Fruit fly (Drosophila melanogaster) whole organism, embryonic: ENCODE measurements around the gene Dop1R2.
A peak's percentile ranks its signal among the peaks of the same experiment; 100 is the strongest.

ENCODE experiments used
- Ada2b ChIP-seq: fragments of 200-800 bp; sonication (Bioruptor generic); IDR thresholded peaks from 2 replicates; pipeline ENCODE4 v1.3.6; 2022; ENCODE audit warnings: missing biosample characterization, missing genetic modification characterization
- B-H2 ChIP-seq: fragments of 200-800 bp; sonication (Bioruptor generic); optimal IDR thresholded peaks from 2 replicates; lab custom pipeline; 2018; ENCODE audit warnings: missing biosample characterization, mild to moderate bottlenecking, missing genetic modification characterization
- CG10366 ChIP-seq: fragments of 200-800 bp; sonication (Bioruptor generic); IDR thresholded peaks from 2 replicates; pipeline ENCODE4 v1.3.6; 2022; ENCODE audit warnings: missing biosample characterization, missing genetic modification characterization
- CG10431 ChIP-seq: fragments of 200-800 bp; sonication (Bioruptor generic); optimal IDR thresholded peaks from 3 replicates; lab custom pipeline; 2018; ENCODE audit warnings: missing biosample characterization, mild to moderate bottlenecking, missing genetic modification characterization
- CG10543 ChIP-seq: fragments of 200-800 bp; sonication (Bioruptor generic); optimal IDR thresholded peaks from 3 replicates; lab custom pipeline; 2017; ENCODE audit warnings: missing biosample characterization, mild to moderate bottlenecking, missing genetic modification characterization, moderate library complexity
- CG10979 ChIP-seq: fragments of 200-800 bp; sonication (Bioruptor generic); optimal IDR thresholded peaks from 2 replicates; lab custom pipeline; 2018; ENCODE audit warnings: missing biosample characterization, mild to moderate bottlenecking, missing genetic modification characterization, moderate library complexity
- CG11247 ChIP-seq: fragments of 200-800 bp; sonication (Bioruptor generic); IDR thresholded peaks from 2 replicates; pipeline ENCODE4 v1.3.6; 2022; ENCODE audit warnings: missing biosample characterization, missing genetic modification characterization
- CG12071 ChIP-seq: fragments of 200-800 bp; sonication (Bioruptor generic); optimal IDR thresholded peaks from 3 replicates; lab custom pipeline; 2018; ENCODE audit warnings: missing biosample characterization, mild to moderate bottlenecking, missing genetic modification characterization
- CG12155 ChIP-seq: fragments of 200-800 bp; sonication (Bioruptor generic); optimal IDR thresholded peaks from 3 replicates; lab custom pipeline; 2016; ENCODE audit warnings: missing biosample characterization, missing genetic modification characterization
- CG12942 ChIP-seq: fragments of 200-800 bp; sonication (Bioruptor generic); optimal IDR thresholded peaks from 3 replicates; lab custom pipeline; 2016; ENCODE audit warnings: missing biosample characterization, missing genetic modification characterization
- CG1529 ChIP-seq: fragments of 200-800 bp; sonication (Bioruptor generic); optimal IDR thresholded peaks from 3 replicates; lab custom pipeline; 2018; ENCODE audit warnings: missing biosample characterization, missing genetic modification characterization
- CG15514 ChIP-seq: fragments of 200-800 bp; sonication (Bioruptor generic); optimal IDR thresholded peaks from 3 replicates; lab custom pipeline; 2017; ENCODE audit warnings: missing biosample characterization, missing genetic modification characterization, mild to moderate bottlenecking, moderate library complexity, missing genetic modification reagents
- CG17186 ChIP-seq: fragments of 200-800 bp; sonication (Bioruptor generic); optimal IDR thresholded peaks from 3 replicates; lab custom pipeline; 2017; ENCODE audit warnings: missing biosample characterization, missing genetic modification reagents, missing genetic modification characterization
- CG1832 ChIP-seq: fragments of 200-800 bp; sonication (Bioruptor generic); optimal IDR thresholded peaks from 2 replicates; lab custom pipeline; 2017; ENCODE audit warnings: missing biosample characterization, mild to moderate bottlenecking, missing genetic modification characterization, inconsistent platforms
- CG18599 ChIP-seq: fragments of 200-800 bp; sonication (Bioruptor generic); optimal IDR thresholded peaks from 3 replicates; lab custom pipeline; 2017; ENCODE audit warnings: missing biosample characterization, missing genetic modification characterization, mild to moderate bottlenecking, moderate library complexity, missing genetic modification reagents
- CG30403 ChIP-seq: fragments of 200-800 bp; sonication (Bioruptor generic); optimal IDR thresholded peaks from 3 replicates; lab custom pipeline; 2016; ENCODE audit warnings: missing biosample characterization, missing genetic modification characterization
- CG3407 ChIP-seq: fragments of 200-800 bp; sonication (Bioruptor generic); optimal IDR thresholded peaks from 2 replicates; lab custom pipeline; 2018; ENCODE audit warnings: missing biosample characterization, mild to moderate bottlenecking, missing genetic modification characterization
- CG4707 ChIP-seq: fragments of 200-800 bp; sonication (Bioruptor generic); optimal IDR thresholded peaks from 2 replicates; lab custom pipeline; 2018; ENCODE audit warnings: missing biosample characterization, mild to moderate bottlenecking, missing genetic modification characterization, moderate library complexity
- CG4820 ChIP-seq: fragments of 200-800 bp; sonication (Bioruptor generic); optimal IDR thresholded peaks from 3 replicates; lab custom pipeline; 2016; ENCODE audit warnings: missing biosample characterization, missing genetic modification characterization
- CG6854 ChIP-seq: fragments of 200-800 bp; sonication (Bioruptor generic); optimal IDR thresholded peaks from 3 replicates; lab custom pipeline; 2017; ENCODE audit warnings: missing biosample characterization, mild to moderate bottlenecking, missing genetic modification characterization
- CG7357 ChIP-seq: fragments of 200-800 bp; sonication (Bioruptor generic); IDR thresholded peaks from 3 replicates; pipeline ENCODE4 v1.3.6; 2022; ENCODE audit warnings: missing biosample characterization, missing genetic modification characterization
- CG7786 ChIP-seq: fragments of 200-800 bp; sonication (Bioruptor generic); optimal IDR thresholded peaks from 2 replicates; lab custom pipeline; 2016; ENCODE audit warnings: missing biosample characterization, missing genetic modification characterization
- CG7963 ChIP-seq: fragments of 200-800 bp; sonication (Bioruptor generic); IDR thresholded peaks from 3 replicates; pipeline ENCODE4 v1.3.6; 2022; ENCODE audit warnings: missing biosample characterization, missing genetic modification characterization; ENCODE audit not compliant: partially characterized antibody
- CG9932 ChIP-seq: fragments of 200-800 bp; sonication (Bioruptor generic); IDR thresholded peaks from 2 replicates; pipeline ENCODE4 v1.3.6; 2022; ENCODE audit warnings: missing biosample characterization, missing genetic modification characterization
- CTCF ChIP-seq: fragments of 200-800 bp; sonication (Bioruptor generic); optimal IDR thresholded peaks from 2 replicates; lab custom pipeline; 2017; ENCODE audit warnings: missing biosample characterization, mild to moderate bottlenecking, missing genetic modification characterization, moderate library complexity
- CoRest ChIP-seq: fragments of 200-800 bp; sonication (Bioruptor generic); optimal IDR thresholded peaks from 3 replicates; lab custom pipeline; 2018; ENCODE audit warnings: missing biosample characterization, mild to moderate bottlenecking, missing genetic modification characterization, moderate library complexity
- E2f1 ChIP-seq: fragments of 200-800 bp; sonication (Bioruptor generic); IDR thresholded peaks from 2 replicates; pipeline ENCODE4 v1.3.6; 2022; ENCODE audit warnings: missing biosample characterization, missing genetic modification characterization
- Elba2 ChIP-seq: fragments of 200-800 bp; sonication (Bioruptor generic); optimal IDR thresholded peaks from 3 replicates; lab custom pipeline; 2016; ENCODE audit warnings: missing biosample characterization, missing genetic modification characterization
- HLH3B ChIP-seq: fragments of 200-800 bp; sonication (Bioruptor generic); IDR thresholded peaks from 2 replicates; pipeline ENCODE4 v1.3.6; 2022; ENCODE audit warnings: missing biosample characterization, missing genetic modification characterization
- MBD-R2 ChIP-seq: fragments of 200-800 bp; sonication (Bioruptor generic); IDR thresholded peaks from 2 replicates; pipeline ENCODE4 v1.3.6; 2022; ENCODE audit warnings: missing biosample characterization, missing genetic modification characterization
- NK7.1 ChIP-seq: fragments of 200-800 bp; sonication (Bioruptor generic); optimal IDR thresholded peaks from 3 replicates; lab custom pipeline; 2016; ENCODE audit warnings: missing biosample characterization, missing genetic modification characterization
- NfI ChIP-seq: fragments of 200-800 bp; sonication (Bioruptor generic); optimal IDR thresholded peaks from 3 replicates; lab custom pipeline; 2018; ENCODE audit warnings: missing biosample characterization, mild to moderate bottlenecking, missing genetic modification characterization, moderate library complexity
- Oaz ChIP-seq: fragments of 200-800 bp; sonication (Bioruptor generic); IDR thresholded peaks from 2 replicates; pipeline ENCODE4 v1.3.6; 2022; ENCODE audit warnings: missing biosample characterization, missing genetic modification characterization
- Oli ChIP-seq: fragments of 200-800 bp; sonication (Bioruptor generic); optimal IDR thresholded peaks from 2 replicates; lab custom pipeline; 2018; ENCODE audit warnings: missing biosample characterization, mild to moderate bottlenecking, missing genetic modification characterization, moderate library complexity
- Sox102F ChIP-seq: fragments of 200-800 bp; sonication (Bioruptor generic); optimal IDR thresholded peaks from 2 replicates; lab custom pipeline; 2018; ENCODE audit warnings: missing biosample characterization, mild to moderate bottlenecking, missing genetic modification characterization, moderate library complexity
- Stat92E ChIP-seq, 3 experiments: fragments of >200 bp in 2 of 3; fragments of 200-800 bp in 1 of 3; sonication (Bioruptor generic) in 1 of 3; optimal IDR thresholded peaks; 2 replicates each; lab custom pipeline; 2017 to 2019; ENCODE audit warnings: missing biosample characterization in 3 of 3, missing genetic modification characterization in 3 of 3, mild to moderate bottlenecking in 1 of 3, moderate library complexity in 1 of 3
- abd-A ChIP-seq: fragments of 200-800 bp; sonication (Bioruptor generic); optimal IDR thresholded peaks from 3 replicates; lab custom pipeline; 2019; ENCODE audit warnings: missing biosample characterization, mild to moderate bottlenecking, missing genetic modification characterization, moderate library complexity
- chif ChIP-seq, 2 experiments: fragments of 200-800 bp; sonication (Bioruptor generic); optimal IDR thresholded peaks; 3 replicates each; lab custom pipeline; 2016; ENCODE audit warnings: missing biosample characterization in 2 of 2, missing genetic modification characterization in 2 of 2
- chinmo ChIP-seq: fragments of 200-800 bp; sonication (Bioruptor generic); IDR thresholded peaks from 4 replicates; pipeline ENCODE4 v1.3.6; 2022; ENCODE audit warnings: missing biosample characterization, missing genetic modification characterization; ENCODE audit not compliant: partially characterized antibody
- dati ChIP-seq: fragments of 200-800 bp; sonication (Bioruptor generic); IDR thresholded peaks from 2 replicates; pipeline ENCODE4 v1.3.6; 2022; ENCODE audit warnings: missing biosample characterization, missing genetic modification characterization
- dmrt11E ChIP-seq: fragments of 200-800 bp; sonication (Bioruptor generic); optimal IDR thresholded peaks from 3 replicates; lab custom pipeline; 2018; ENCODE audit warnings: missing biosample characterization, mild to moderate bottlenecking, missing genetic modification characterization, moderate library complexity
- gce ChIP-seq: fragments of 200-800 bp; sonication (Bioruptor generic); IDR thresholded peaks from 3 replicates; pipeline ENCODE4 v1.3.6; 2022; ENCODE audit warnings: missing biosample characterization, missing genetic modification characterization
- hbn ChIP-seq: fragments of 200-800 bp; sonication (Bioruptor generic); IDR thresholded peaks from 2 replicates; pipeline ENCODE4 v1.3.6; 2022; ENCODE audit warnings: missing biosample characterization, missing genetic modification characterization; ENCODE audit not compliant: partially characterized antibody
- lola ChIP-seq, 3 experiments: fragments of >200 bp in 2 of 3; fragments of 200-800 bp in 1 of 3; sonication (Bioruptor generic) in 1 of 3; optimal IDR thresholded peaks; 2 replicates each; lab custom pipeline; 2017 to 2019; ENCODE audit warnings: missing biosample characterization in 3 of 3, missing genetic modification characterization in 3 of 3, mild to moderate bottlenecking in 1 of 3, moderate library complexity in 1 of 3
- mam ChIP-seq: fragments of 200-800 bp; sonication (Bioruptor generic); optimal IDR thresholded peaks from 3 replicates; lab custom pipeline; 2016; ENCODE audit warnings: missing biosample characterization, missing genetic modification characterization
- pros ChIP-seq: fragments of 200-800 bp; sonication (Bioruptor generic); optimal IDR thresholded peaks from 3 replicates; lab custom pipeline; 2019; ENCODE audit warnings: missing biosample characterization, mild to moderate bottlenecking, missing genetic modification characterization, moderate library complexity
- seq ChIP-seq: fragments of 200-800 bp; sonication (Bioruptor generic); IDR thresholded peaks from 2 replicates; pipeline ENCODE4 v1.3.6; 2022; ENCODE audit warnings: missing biosample characterization, missing genetic modification characterization
- shn ChIP-seq: fragments of 200-800 bp; sonication (Bioruptor generic); optimal IDR thresholded peaks from 3 replicates; lab custom pipeline; 2016; ENCODE audit warnings: missing biosample characterization, missing genetic modification characterization
- so ChIP-seq: fragments of 200-800 bp; sonication (Bioruptor generic); IDR thresholded peaks from 3 replicates; pipeline ENCODE4 v1.3.6; 2022; ENCODE audit warnings: missing biosample characterization, missing genetic modification characterization

Dop1R2 gene

dm6 chr3R:29591481-29592138 lies 68.2 kb downstream of the Dop1R2 start, which contains the start of gene alph (continued):
- peak; percentile 97 for TF ChIP-seq chinmo (GFP tag; lab: Robert Waterston, UW)
- TF ChIP-seq B-H2, result no peak
- TF ChIP-seq CG30403 (GFP tag; lab: Kevin White, UChicago), result peak; percentile 33
- TF ChIP-seq CG4820 (GFP tag; lab: Kevin White, UChicago), result peak; percentile 10
- peak; percentile 54 for TF ChIP-seq dmrt11E
- peak; percentile 96 for TF ChIP-seq CG7963 (GFP tag; lab: Robert Waterston, UW)
- 0 out of 3 replicates have a peak, but pooled peaks have one; percentile 7 for TF ChIP-seq CG7357 (GFP tag; lab: Robert Waterston, UW)
- TF ChIP-seq CG18599 (GFP tag; lab: Kevin White, UChicago), result peak; percentile 57
- no peak for TF ChIP-seq CG10543 (GFP tag; lab: Kevin White, UChicago)
- TF ChIP-seq NfI (GFP tag; lab: Kevin White, UChicago), result no peak
- TF ChIP-seq gce (GFP tag; lab: Robert Waterston, UW), result no peak
- TF ChIP-seq CG10979 (tag; lab: Kevin White, UChicago), result peak; percentile 32
- TF ChIP-seq CG12155 (GFP tag; lab: Kevin White, UChicago), result peak; percentile 22
- no peak for TF ChIP-seq CG11247 (GFP tag; lab: Robert Waterston, UW)
- TF ChIP-seq Oaz, result no peak
- TF ChIP-seq mam (GFP tag; lab: Kevin White, UChicago), result peak; percentile 54
- peak; percentile 36 for TF ChIP-seq CG7786
- TF ChIP-seq CG15514 (GFP tag; lab: Kevin White, UChicago), result peak; percentile 60
- TF ChIP-seq E2f1, result no peak
- TF ChIP-seq CG9932 (GFP tag; lab: Robert Waterston, UW), result peak; percentile 82
- TF ChIP-seq CG6854, result peak; percentile 27
- TF ChIP-seq CG10431, result no peak
- TF ChIP-seq CoRest, result peak; percentile 37
- TF ChIP-seq Elba2 (GFP tag; lab: Kevin White, UChicago), result peak; percentile 97
- peak in 1 of 2 experiments; percentile 46 for TF ChIP-seq chif (GFP tag; optimal IDR thresholded peaks at IDR 0.05; lab: Kevin White, UChicago)
- peak; percentile 3 for TF ChIP-seq Oli (tag; lab: Kevin White, UChicago)
- TF ChIP-seq CG4707, result no peak
- no peak for TF ChIP-seq CG1832
- TF ChIP-seq CTCF (GFP tag; lab: Kevin White, UChicago), result peak; percentile 71
- TF ChIP-seq Stat92E (GFP tag; optimal IDR thresholded peaks at IDR 0.05; lab: Kevin White, UChicago), result peak in 1 of 3 experiments; percentile 54
- no peak for TF ChIP-seq NK7.1 (GFP tag; lab: Kevin White, UChicago)
- TF ChIP-seq so (GFP tag; lab: Robert Waterston, UW), result no peak
- TF ChIP-seq CG12942 (GFP tag; lab: Kevin White, UChicago), result peak; percentile 18
- TF ChIP-seq CG17186, result peak; percentile 52
- TF ChIP-seq CG10366, result no peak
- no peak for TF ChIP-seq CG1529 (GFP tag; lab: Kevin White, UChicago)
- peak; percentile 37 for TF ChIP-seq MBD-R2
- no peak for TF ChIP-seq dati
- TF ChIP-seq Sox102F (GFP tag; lab: Kevin White, UChicago), result no peak
- TF ChIP-seq CG12071 (GFP tag; lab: Kevin White, UChicago), result peak; percentile 13
- TF ChIP-seq hbn (GFP tag; lab: Robert Waterston, UW), result peak; percentile 95
- TF ChIP-seq HLH3B (GFP tag; lab: Robert Waterston, UW), result peak; percentile 37; the same call in 1 of the 2 replicates
- TF ChIP-seq seq (GFP tag; lab: Robert Waterston, UW), result no peak
- peak; percentile 53 for TF ChIP-seq shn (GFP tag; lab: Kevin White, UChicago)
- TF ChIP-seq CG3407 (GFP tag; lab: Kevin White, UChicago), result peak; percentile 6
- TF ChIP-seq Ada2b (GFP tag; lab: Robert Waterston, UW), result peak; percentile 28; the same call in 1 of the 2 replicates
- no peak for TF ChIP-seq abd-A (tag; lab: Kevin White, UChicago)
- no peak for TF ChIP-seq lola (GFP tag; optimal IDR thresholded peaks at IDR 0.05; lab: Kevin White, UChicago)
- TF ChIP-seq pros (GFP tag; lab: Kevin White, UChicago), result no peak
